Worm (Caenorhabditis elegans): ENCODE data around the gene ZC317.2.

Gene ZC317.2

DNA sequence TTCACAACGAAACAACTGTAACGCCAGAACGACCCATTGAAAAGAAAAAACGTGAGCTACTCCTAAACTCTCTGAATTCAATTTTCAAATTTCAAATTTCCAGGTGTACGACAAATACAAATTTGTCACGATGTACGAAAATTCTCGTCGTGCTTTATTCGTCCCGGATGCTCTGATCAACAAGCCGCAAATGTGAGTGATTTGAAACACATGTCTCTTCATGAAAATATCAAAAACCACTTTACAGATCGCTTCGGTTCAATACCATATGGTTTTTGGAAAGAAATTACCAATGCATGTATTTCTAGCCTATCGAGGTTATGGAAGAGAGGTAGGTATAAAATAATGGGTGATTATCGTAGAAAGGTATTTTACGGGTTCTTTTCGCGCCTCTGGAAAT lies 12.8 kb upstream of the ZC317.2 start:
- TF ChIP-seq elt-4 (tag; optimal IDR thresholded peaks at IDR 0.05) (no peak), hlh-13 (GFP tag; optimal IDR thresholded peaks at IDR 0.05) (no peak), eyg-1 (tag; optimal IDR thresholded peaks at IDR 0.05) (no peak), F13H6.1 (tag; optimal IDR thresholded peaks at IDR 0.05) (no peak), ceh-34 (tag; optimal IDR thresholded peaks at IDR 0.05) (no peak), npax-4 (tag; optimal IDR thresholded peaks at IDR 0.05) (no peak), odd-2 (tag; optimal IDR thresholded peaks at IDR 0.05) (no peak), K09A11.1 (tag; optimal IDR thresholded peaks at IDR 0.05; ENCODE audit: insufficient read depth) (no peak), pha-4 (tag; optimal IDR thresholded peaks at IDR 0.05) (no peak), sox-4 (tag; optimal IDR thresholded peaks at IDR 0.05) (no peak), lim-6 (tag; optimal IDR thresholded peaks at IDR 0.05) (no peak), nhr-11 (tag; optimal IDR thresholded peaks at IDR 0.05) (no peak), ztf-16 (tag; optimal IDR thresholded peaks at IDR 0.05) (no peak), fkh-10 (GFP tag; optimal IDR thresholded peaks at IDR 0.05) (no peak), ama-1 (optimal IDR thresholded peaks at IDR 0.05) (no peak), T23F11.4 (GFP tag; optimal IDR thresholded peaks at IDR 0.05) (no peak), ceh-24 (tag; optimal IDR thresholded peaks at IDR 0.05) (no peak), C08G9.2 (tag; optimal IDR thresholded peaks at IDR 0.05) (no peak), ceh-18 (tag; optimal IDR thresholded peaks at IDR 0.05) (no peak)

DNA sequence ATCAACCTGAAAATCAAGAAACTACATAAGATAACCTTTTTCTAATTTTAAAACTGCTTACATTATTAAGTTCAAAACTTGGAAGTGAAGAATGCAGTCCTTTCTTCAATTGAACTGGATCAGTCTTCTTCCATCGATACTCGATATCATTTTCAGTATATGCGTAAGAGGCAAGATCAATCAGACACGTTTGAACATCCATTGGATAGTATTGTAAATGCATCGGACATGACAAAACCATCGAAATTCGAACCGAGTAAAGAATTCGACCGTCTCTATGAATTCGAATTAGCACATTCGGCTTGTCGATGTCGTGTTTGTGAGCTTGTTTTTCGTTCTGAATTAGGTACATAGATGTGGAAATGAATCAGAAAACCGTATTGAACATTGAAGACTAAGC lies 9.2 kb upstream of the ZC317.2 start:
- TF ChIP-seq lin-11 (tag; optimal IDR thresholded peaks at IDR 0.05), result no peak
- TF ChIP-seq gmeb-2 (tag; optimal IDR thresholded peaks at IDR 0.05), result no peak
- TF ChIP-seq hlh-8 (tag; optimal IDR thresholded peaks at IDR 0.05), result no peak
- TF ChIP-seq C08G9.2 (tag; optimal IDR thresholded peaks at IDR 0.05), result no peak
- TF ChIP-seq ceh-34 (tag; optimal IDR thresholded peaks at IDR 0.05), result no peak
- TF ChIP-seq unc-55 (GFP tag; optimal IDR thresholded peaks at IDR 0.05), result no peak
- no peak for TF ChIP-seq hlh-15 (tag; optimal IDR thresholded peaks at IDR 0.05)
- no peak for TF ChIP-seq nfya-1 (tag; optimal IDR thresholded peaks at IDR 0.05)
- TF ChIP-seq rnt-1 (tag; optimal IDR thresholded peaks at IDR 0.05), result no peak
- TF ChIP-seq ama-1 (optimal IDR thresholded peaks at IDR 0.05), result no peak

DNA sequence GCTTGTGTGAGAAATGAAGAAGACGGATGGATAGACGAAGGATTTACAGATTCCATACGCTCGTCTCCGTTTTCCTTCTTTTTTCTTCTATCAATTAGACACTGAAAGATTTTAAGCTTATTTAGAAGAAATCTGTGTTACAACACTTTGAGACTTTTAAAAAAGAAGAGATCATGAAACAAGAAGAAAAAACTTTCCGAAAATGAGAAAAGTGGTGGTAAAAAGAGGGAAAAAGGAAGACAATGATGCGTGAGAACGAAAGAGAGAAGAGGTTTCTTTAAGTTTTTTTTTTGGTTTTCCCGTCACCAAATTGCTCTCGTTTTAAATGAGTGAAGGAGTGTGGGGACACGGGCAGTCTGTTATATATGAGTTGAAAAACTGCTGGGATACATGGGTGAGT lies 6.3 kb upstream of the ZC317.2 start, which contains the start of gene glc-3:
TSS of gene glc-3 (minus strand) at position 101 of the 400 bp plus-strand sequence.
- TF ChIP-seq syd-9 (tag; optimal IDR thresholded peaks at IDR 0.05) (no peak), ceh-48 (tag; optimal IDR thresholded peaks at IDR 0.05) (no peak), fkh-10 (GFP tag; optimal IDR thresholded peaks at IDR 0.05) (no peak), unc-86 (tag; optimal IDR thresholded peaks at IDR 0.05) (no peak), eyg-1 (tag; optimal IDR thresholded peaks at IDR 0.05) (no peak), fkh-6 (tag; optimal IDR thresholded peaks at IDR 0.05) (no peak), K09A11.1 (tag; optimal IDR thresholded peaks at IDR 0.05; ENCODE audit: insufficient read depth) (no peak), unc-42 (tag; optimal IDR thresholded peaks at IDR 0.05) (no peak), ceh-34 (tag; optimal IDR thresholded peaks at IDR 0.05) (no peak), tbx-7 (tag; optimal IDR thresholded peaks at IDR 0.05) (no peak)

DNA sequence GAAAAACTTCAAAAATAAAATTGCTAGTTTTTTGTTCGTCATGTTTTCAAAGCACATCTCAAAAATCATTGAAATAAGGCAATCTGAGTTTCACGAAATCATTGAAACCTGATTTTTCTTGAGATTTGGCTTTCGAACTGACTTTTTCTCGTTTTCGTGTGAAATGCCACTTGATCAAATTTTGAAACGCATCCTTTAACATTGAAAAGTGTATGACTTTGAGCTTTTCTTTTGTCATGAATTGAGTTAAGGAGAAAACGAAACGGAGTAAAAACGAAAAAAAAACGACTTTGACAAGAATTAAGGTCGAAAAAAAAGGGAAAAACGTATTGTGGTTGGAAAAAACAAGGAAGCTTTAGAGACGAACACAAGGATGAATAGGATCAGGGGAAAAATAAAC lies 5.0 kb upstream of the ZC317.2 start:
- TF ChIP-seq tbx-7 (tag; optimal IDR thresholded peaks at IDR 0.05) (no peak), pag-3 (tag; optimal IDR thresholded peaks at IDR 0.05; ENCODE audit: borderline replicate concordance) (no peak), K09A11.1 (tag; optimal IDR thresholded peaks at IDR 0.05; ENCODE audit: insufficient read depth) (no peak), rnt-1 (tag; optimal IDR thresholded peaks at IDR 0.05) (no peak), ceh-24 (tag; optimal IDR thresholded peaks at IDR 0.05) (no peak), che-1 (tag; optimal IDR thresholded peaks at IDR 0.05) (no peak), pqm-1 (tag; optimal IDR thresholded peaks at IDR 0.05) (no peak), ceh-31 (tag; optimal IDR thresholded peaks at IDR 0.05) (no peak), ceh-14 (tag; optimal IDR thresholded peaks at IDR 0.05) (no peak), tbx-2 (tag; optimal IDR thresholded peaks at IDR 0.05) (no peak), ceh-9 (tag; optimal IDR thresholded peaks at IDR 0.05) (no peak), nhr-11 (tag; optimal IDR thresholded peaks at IDR 0.05) (no peak), C38D4.7 (GFP tag; optimal IDR thresholded peaks at IDR 0.05) (no peak), ztf-16 (tag; optimal IDR thresholded peaks at IDR 0.05) (no peak), fkh-6 (tag; optimal IDR thresholded peaks at IDR 0.05) (no peak), C08G9.2 (tag; optimal IDR thresholded peaks at IDR 0.05) (no peak), F13H6.1 (tag; optimal IDR thresholded peaks at IDR 0.05) (no peak), pha-2 (tag; optimal IDR thresholded peaks at IDR 0.05) (no peak), sox-2 (GFP tag; IDR thresholded peaks at IDR 0.05) (no peak)

Measured in whole organism, late embryonic.